Worm (Caenorhabditis elegans): Measurements from ENCODE around the gene dolk-1.
"Not testable (repeated sequence)": the region's sequence is repeated elsewhere in the genome, so short reads cannot be mapped to it uniquely, and the experiment has no call there.

Gene dolk-1

ce11 chrIII:11896652-11897051 is 36.8 kb downstream of the dolk-1 start:
- TF ChIP-seq unc-62 (GFP tag; optimal IDR thresholded peaks at IDR 0.05) (no peak), ham-2 (GFP tag; optimal IDR thresholded peaks at IDR 0.05) (no peak), lin-32 (GFP tag; optimal IDR thresholded peaks at IDR 0.05) (no peak), sptf-1 (tag; optimal IDR thresholded peaks at IDR 0.05) (no peak), nhr-2 (tag; optimal IDR thresholded peaks at IDR 0.05) (no peak), ceh-43 (GFP tag; optimal IDR thresholded peaks at IDR 0.05) (no peak), elt-3 (tag; optimal IDR thresholded peaks at IDR 0.05) (no peak), blmp-1 (tag; optimal IDR thresholded peaks at IDR 0.05) (no peak), mep-1 (tag; optimal IDR thresholded peaks at IDR 0.05) (no peak), snpc-4 (tag; optimal IDR thresholded peaks at IDR 0.05) (no peak), lsy-2 (tag; optimal IDR thresholded peaks at IDR 0.05) (no peak), zip-8 (tag; optimal IDR thresholded peaks at IDR 0.05) (no peak)

ce11 chrIII:11895504-11895903 is 37.9 kb downstream of the dolk-1 start:
- no peak for TF ChIP-seq nhr-237 (tag; optimal IDR thresholded peaks at IDR 0.05)
- TF ChIP-seq snpc-4 (tag; optimal IDR thresholded peaks at IDR 0.05) = no peak
- no peak for TF ChIP-seq nhr-12 (tag; optimal IDR thresholded peaks at IDR 0.05)
- TF ChIP-seq elt-1 (tag; optimal IDR thresholded peaks at IDR 0.05; ENCODE audit: borderline replicate concordance, insufficient read depth) = no peak
- no peak for TF ChIP-seq pha-4 (tag; optimal IDR thresholded peaks at IDR 0.05)
- TF ChIP-seq sem-2 (GFP tag; optimal IDR thresholded peaks at IDR 0.05) = no peak
- TF ChIP-seq drap-1 (GFP tag; optimal IDR thresholded peaks at IDR 0.05) = no peak
- TF ChIP-seq ceh-39 (tag; optimal IDR thresholded peaks at IDR 0.05) = no peak
- no peak for TF ChIP-seq mep-1 (tag; optimal IDR thresholded peaks at IDR 0.05)

ce11 chrIII:11892939-11893338 is 40.5 kb downstream of the dolk-1 start, which contains the start of gene Y56A3A.41:
Gene Y56A3A.41 (minus strand): TSS chrIII:11893039.
- TF ChIP-seq ceh-43 (GFP tag; optimal IDR thresholded peaks at IDR 0.05) = no peak
- no peak for TF ChIP-seq ceh-83 (GFP tag; optimal IDR thresholded peaks at IDR 0.05)

ce11 chrIII:11891335-11891734 is 42.1 kb downstream of the dolk-1 start, which contains the start of gene faah-5:
Gene faah-5 (minus strand): TSS chrIII:11891435.
- TF ChIP-seq hlh-1 (tag; optimal IDR thresholded peaks at IDR 0.05) (no peak), ham-2 (GFP tag; optimal IDR thresholded peaks at IDR 0.05) (no peak), unc-120 (tag; optimal IDR thresholded peaks at IDR 0.05; ENCODE audit: poor library complexity, severe bottlenecking) (no peak), mls-2 (tag; optimal IDR thresholded peaks at IDR 0.05) (no peak)

ce11 chrIII:11883694-11884093 is 49.7 kb downstream of the dolk-1 start, which contains the start of gene fbxb-22:
Gene fbxb-22 (minus strand): TSS chrIII:11883754.
- TF ChIP-seq unc-120 (tag; optimal IDR thresholded peaks at IDR 0.05; ENCODE audit: poor library complexity, severe bottlenecking); tbx-8 (GFP tag; optimal IDR thresholded peaks at IDR 0.05); lsy-2 (tag; optimal IDR thresholded peaks at IDR 0.05): not testable (repeated sequence)

ce11 chrIII:11881549-11881948 is 51.9 kb downstream of the dolk-1 start:
- TF ChIP-seq mep-1 (tag; optimal IDR thresholded peaks at IDR 0.05) (no peak), nhr-76 (tag; optimal IDR thresholded peaks at IDR 0.05) (no peak)
